Worm (Caenorhabditis elegans): ENCODE results near the gene rom-4.
"Not testable (repeated sequence)": the region's sequence is repeated elsewhere in the genome, so short reads cannot be mapped to it uniquely, and the experiment has no call there.

Gene rom-4

DNA sequence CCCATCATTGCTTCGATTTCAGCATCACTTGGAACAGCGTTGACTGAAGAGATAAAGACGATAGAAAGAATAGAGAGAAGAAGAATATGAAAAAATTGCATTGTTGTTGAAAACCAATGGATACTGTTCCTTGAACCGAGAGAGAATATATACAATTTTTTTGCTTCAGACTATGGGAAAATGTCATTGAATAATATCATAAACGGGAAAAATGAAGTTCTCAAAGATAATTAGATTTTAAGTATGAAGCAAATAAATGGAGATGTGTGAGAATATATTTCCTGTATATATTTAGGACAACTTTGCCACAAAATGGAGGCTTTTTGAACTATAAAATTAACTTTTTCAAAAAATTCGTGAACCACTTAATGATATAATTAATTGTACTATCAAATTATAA is 62.4 kb downstream of the rom-4 start, which contains the start of gene Y116A8C.44:
TSS of gene Y116A8C.44 (minus strand) at position 101 of the 400 bp plus-strand sequence.
- no peak for TF ChIP-seq unc-62 (GFP tag; optimal IDR thresholded peaks at IDR 0.05)

DNA sequence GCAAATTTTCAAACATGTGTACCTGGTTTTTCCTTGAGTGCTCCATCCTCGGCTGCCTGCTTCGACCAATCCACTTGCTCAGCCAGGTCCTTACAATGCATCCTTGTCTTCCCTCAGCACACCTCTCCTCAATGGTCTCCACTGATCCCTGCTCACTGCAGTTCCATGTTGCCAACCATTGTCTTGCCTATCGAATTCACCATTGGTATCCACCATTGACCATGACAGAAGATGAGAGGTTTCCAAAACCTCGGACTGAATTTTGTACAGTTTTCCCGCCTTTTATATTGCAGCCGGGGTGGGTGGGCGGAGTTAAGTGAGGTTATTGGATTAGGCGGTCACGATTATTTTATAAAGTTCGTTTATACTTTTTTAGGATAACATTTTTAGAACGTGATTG is 68.1 kb downstream of the rom-4 start, which contains the start of gene Y116A8C.467:
TSS of gene Y116A8C.467 (minus strand) at position 101 of the 400 bp plus-strand sequence.
- TF ChIP-seq unc-62 (GFP tag; optimal IDR thresholded peaks at IDR 0.05): not testable (repeated sequence)
